Worm (Caenorhabditis elegans) whole organism, L2 larva: ENCODE data around the gene F42D1.4.

Source experiments
- nhr-10 ChIP-seq: sonication (generic microtip); optimal IDR thresholded peaks from 2 replicates; lab custom pipeline; 2017; ENCODE audit warnings: missing biosample characterization, missing genetic modification characterization
- nhr-11 ChIP-seq: fragments of 150-350 bp; optimal IDR thresholded peaks from 2 replicates; lab custom pipeline; 2014; ENCODE audit warnings: missing biosample characterization, missing genetic modification characterization
- unc-39 ChIP-seq: fragments of 150-350 bp; optimal IDR thresholded peaks from 2 replicates; lab custom pipeline; 2014; ENCODE audit warnings: missing biosample characterization, missing genetic modification characterization

- TF ChIP-seq nhr-10 (tag; lab: Kevin White, UChicago) (no peak), unc-39 (tag; lab: Kevin White, UChicago) (no peak), nhr-11 (tag; lab: Kevin White, UChicago) (no peak)
These were observed 21.7 kb downstream of the F42D1.4 start for ce11 chrX:14828766-14829165.
